Worm (Caenorhabditis elegans) whole organism, L4 larva: Measurements from ENCODE around the gene str-248.
"Not testable (repeated sequence)": the region's sequence is repeated elsewhere in the genome, so short reads cannot be mapped to it uniquely, and the experiment has no call there.

Experiments used
- F37D6.2 ChIP-seq: sonication (generic microtip); optimal IDR thresholded peaks from 2 replicates; lab custom pipeline; 2016; ENCODE audit warnings: mild to moderate bottlenecking, missing genetic modification characterization, missing compliant biosample characterization
- R02D3.7 ChIP-seq: fragments of 150-350 bp; sonication (generic microtip); optimal IDR thresholded peaks from 3 replicates; lab custom pipeline; 2014; ENCODE audit warnings: missing biosample characterization, missing genetic modification characterization
- Y105C5A.15 ChIP-seq: fragments of 200-800 bp; sonication (Bioruptor generic); IDR thresholded peaks from 2 replicates; pipeline ENCODE4 v1.3.6; 2022; ENCODE audit warnings: missing genetic modification characterization, missing compliant biosample characterization
- ZK546.5 ChIP-seq, 2 experiments: sonication (generic microtip); optimal IDR thresholded peaks; 2 replicates each; lab custom pipeline; 2017; ENCODE audit warnings: missing biosample characterization in 2 of 2, missing genetic modification characterization in 2 of 2
- aha-1 ChIP-seq: fragments of 150-350 bp; peaks from one replicate; lab custom pipeline; 2014; ENCODE audit warnings: missing biosample characterization, missing genetic modification characterization
- ama-1 ChIP-seq: fragments of 150-350 bp; optimal IDR thresholded peaks from 2 replicates; lab custom pipeline; 2014; ENCODE audit warnings: inconsistent platforms, mixed read lengths
- arid-1 ChIP-seq: fragments of 200-800 bp; sonication (Bioruptor generic); conservative IDR thresholded peaks from 2 replicates; pipeline ENCODE4 v1.3.6; 2022; ENCODE audit warnings: missing genetic modification reagents, missing genetic modification characterization, missing compliant biosample characterization
- ceh-20 ChIP-seq: fragments of 200-800 bp; sonication (Bioruptor generic); IDR thresholded peaks from 2 replicates; pipeline ENCODE4 v1.3.6; 2022; ENCODE audit warnings: missing genetic modification reagents, missing genetic modification characterization, missing compliant biosample characterization
- cey-2 ChIP-seq: sonication (generic microtip); optimal IDR thresholded peaks from 3 replicates; lab custom pipeline; 2017; ENCODE audit warnings: missing genetic modification characterization, mild to moderate bottlenecking, missing compliant biosample characterization, antibody characterized with exemption, borderline replicate concordance; ENCODE audit not compliant: insufficient read depth
- ctbp-1 ChIP-seq: fragments of 200-800 bp; sonication (Bioruptor generic); IDR thresholded peaks from 2 replicates; pipeline ENCODE4 v1.3.6; 2022; ENCODE audit warnings: missing genetic modification reagents, missing genetic modification characterization, missing compliant biosample characterization
- dmd-8 ChIP-seq: fragments of 200-800 bp; sonication (Bioruptor generic); IDR thresholded peaks from 2 replicates; pipeline ENCODE4 v1.3.6; 2022; ENCODE audit warnings: missing genetic modification characterization, missing compliant biosample characterization
- dpl-1 ChIP-seq: fragments of 150-350 bp; optimal IDR thresholded peaks from 2 replicates; lab custom pipeline; 2014; ENCODE audit warnings: missing biosample characterization, missing genetic modification reagents, missing genetic modification characterization
- jun-1 ChIP-seq: fragments of 150-350 bp; optimal IDR thresholded peaks from 2 replicates; lab custom pipeline; 2014; ENCODE audit warnings: missing biosample characterization, missing genetic modification reagents, missing genetic modification characterization
- lim-7 ChIP-seq: fragments of 200-800 bp; sonication (Bioruptor generic); IDR thresholded peaks from 2 replicates; pipeline ENCODE4 v1.3.6; 2022; ENCODE audit warnings: missing genetic modification characterization, missing compliant biosample characterization
- lin-15B ChIP-seq: fragments of 150-350 bp; sonication (generic microtip); optimal IDR thresholded peaks from 3 replicates; lab custom pipeline; 2014; ENCODE audit warnings: missing biosample characterization, missing genetic modification characterization
- lin-38 ChIP-seq: fragments of 200-800 bp; sonication (Bioruptor generic); IDR thresholded peaks from 2 replicates; pipeline ENCODE4 v1.3.6; 2022; ENCODE audit warnings: missing genetic modification reagents, missing genetic modification characterization, missing compliant biosample characterization
- lir-3 ChIP-seq: sonication (generic microtip); optimal IDR thresholded peaks from 2 replicates; lab custom pipeline; 2016; ENCODE audit warnings: mild to moderate bottlenecking, missing genetic modification characterization, missing compliant biosample characterization
- madf-5 ChIP-seq, 2 experiments: fragments of 200-800 bp; sonication (Bioruptor generic); IDR thresholded peaks; 2 replicates each; pipeline ENCODE4 v1.3.6; 2022; ENCODE audit warnings: missing compliant biosample characterization in 2 of 2, missing genetic modification characterization in 2 of 2
- mes-2 ChIP-seq: sonication (generic microtip); optimal IDR thresholded peaks from 2 replicates; lab custom pipeline; 2016; ENCODE audit warnings: missing genotype, mild to moderate bottlenecking, missing genetic modification characterization, missing compliant biosample characterization; ENCODE audit not compliant: poor library complexity, severe bottlenecking
- mxl-2 ChIP-seq: fragments of 200-800 bp; sonication (Bioruptor generic); conservative IDR thresholded peaks from 2 replicates; pipeline ENCODE4 v1.3.6; 2022; ENCODE audit warnings: missing genetic modification reagents, missing genetic modification characterization, missing compliant biosample characterization
- nhr-10 ChIP-seq: fragments of 150-350 bp; optimal IDR thresholded peaks from 2 replicates; lab custom pipeline; 2014; ENCODE audit warnings: missing biosample characterization, missing genetic modification characterization
- nhr-102 ChIP-seq: sonication (generic microtip); optimal IDR thresholded peaks from 2 replicates; lab custom pipeline; 2016; ENCODE audit warnings: mild to moderate bottlenecking, missing genetic modification characterization, moderate library complexity, missing compliant biosample characterization
- pha-4 ChIP-seq, 2 experiments: fragments of 150-350 bp in 1 of 2; fragments of 200-800 bp in 1 of 2; sonication (Bioruptor generic) in 1 of 2; IDR thresholded peaks in 1 of 2; optimal IDR thresholded peaks in 1 of 2; 2 replicates each; pipeline versions ENCODE4 v1.3.6 to Lab custom; 2014 to 2022; ENCODE audit warnings: missing genetic modification characterization in 2 of 2, missing genetic modification reagents in 2 of 2, missing biosample characterization in 1 of 2, missing compliant biosample characterization in 1 of 2
- sdz-12 ChIP-seq: fragments of 200-800 bp; sonication (Bioruptor generic); optimal IDR thresholded peaks from 2 replicates; lab custom pipeline; 2018; ENCODE audit warnings: mild to moderate bottlenecking, missing genetic modification characterization, missing compliant biosample characterization
- tag-97 ChIP-seq: fragments of 200-800 bp; sonication (Bioruptor generic); IDR thresholded peaks from 2 replicates; pipeline ENCODE4 v1.3.6; 2022; ENCODE audit warnings: missing genetic modification characterization, missing compliant biosample characterization
- vab-7 ChIP-seq: fragments of 200-800 bp; sonication (Bioruptor generic); IDR thresholded peaks from 2 replicates; pipeline ENCODE4 v1.3.6; 2022; ENCODE audit warnings: missing genetic modification reagents, missing genetic modification characterization, missing compliant biosample characterization
- zag-1 ChIP-seq: fragments of 150-350 bp; optimal IDR thresholded peaks from 2 replicates; lab custom pipeline; 2014; ENCODE audit warnings: missing biosample characterization, missing genetic modification characterization
- zfp-2 ChIP-seq: sonication (generic microtip); optimal IDR thresholded peaks from 2 replicates; lab custom pipeline; 2016; ENCODE audit warnings: mild to moderate bottlenecking, missing genetic modification characterization, missing compliant biosample characterization
- zfp-3 ChIP-seq: fragments of 200-800 bp; sonication (Bioruptor generic); conservative IDR thresholded peaks from 2 replicates; pipeline ENCODE4 v1.3.6; 2022; ENCODE audit warnings: missing genetic modification reagents, missing genetic modification characterization, missing compliant biosample characterization
- ztf-7 ChIP-seq: fragments of 150-350 bp; optimal IDR thresholded peaks from 2 replicates; lab custom pipeline; 2014; ENCODE audit warnings: missing biosample characterization, missing genetic modification characterization

Gene str-248

DNA sequence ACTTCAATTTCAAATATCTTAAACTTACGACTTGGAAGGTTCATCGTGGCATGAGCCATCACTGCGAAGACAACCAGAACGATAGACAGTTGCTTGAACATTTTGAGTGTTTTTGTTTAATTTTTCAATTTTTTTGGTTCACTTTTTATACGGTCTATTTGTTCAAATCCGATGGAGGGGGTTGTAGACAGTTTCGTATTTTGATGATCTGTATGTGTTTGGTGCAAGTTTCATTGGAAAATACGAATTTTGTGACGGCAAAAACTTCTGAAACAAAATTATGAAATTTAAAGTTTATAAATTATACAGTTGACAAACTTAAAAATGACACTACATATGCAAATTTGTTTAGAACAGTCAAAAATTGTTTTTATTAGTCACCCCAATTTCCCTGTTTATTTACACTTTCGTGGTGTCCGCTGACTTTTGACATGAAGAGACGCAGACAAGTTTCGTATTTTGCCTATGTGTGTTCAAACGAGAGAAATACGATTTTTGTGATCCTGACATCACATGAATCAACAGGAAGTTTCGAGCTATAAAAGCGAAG is 18.2 kb upstream of the str-248 start, which contains the start of the genes C55A1.7 and C55A1.6:
C55A1.7 (minus strand) TSS at position 101 of the 550 bp plus-strand sequence.
C55A1.6 (plus strand) TSS at position 500 of the 550 bp plus-strand sequence.
- not testable (repeated sequence) for TF ChIP-seq lin-38; ceh-20 (GFP tag; lab: Robert Waterston, UW); mes-2 (tag; lab: Kevin White, UChicago)

DNA sequence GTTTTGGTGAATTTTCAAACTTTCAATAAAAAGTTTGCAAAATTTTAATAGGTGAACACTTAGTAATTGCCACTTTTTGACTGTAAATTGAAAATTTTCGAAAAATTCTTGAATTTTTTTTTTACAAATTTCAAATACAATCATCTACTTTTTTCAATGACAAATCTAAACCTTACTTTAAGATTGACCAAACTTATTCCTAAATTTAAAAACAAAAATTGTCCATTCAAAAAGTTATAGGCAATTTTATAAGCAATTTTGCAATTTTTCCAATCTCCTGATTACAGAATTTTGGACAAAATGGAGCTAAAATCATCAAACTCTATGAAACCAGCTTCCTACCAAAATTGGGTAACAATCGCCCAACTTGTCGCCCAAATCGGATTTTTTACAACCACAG is 15.1 kb upstream of the str-248 start, which contains the start of gene str-23:
str-23 (plus strand) TSS at position 301 of the 400 bp plus-strand sequence.
- no peak for TF ChIP-seq arid-1 (GFP tag; lab: Robert Waterston, UW)
- no peak for TF ChIP-seq R02D3.7

DNA sequence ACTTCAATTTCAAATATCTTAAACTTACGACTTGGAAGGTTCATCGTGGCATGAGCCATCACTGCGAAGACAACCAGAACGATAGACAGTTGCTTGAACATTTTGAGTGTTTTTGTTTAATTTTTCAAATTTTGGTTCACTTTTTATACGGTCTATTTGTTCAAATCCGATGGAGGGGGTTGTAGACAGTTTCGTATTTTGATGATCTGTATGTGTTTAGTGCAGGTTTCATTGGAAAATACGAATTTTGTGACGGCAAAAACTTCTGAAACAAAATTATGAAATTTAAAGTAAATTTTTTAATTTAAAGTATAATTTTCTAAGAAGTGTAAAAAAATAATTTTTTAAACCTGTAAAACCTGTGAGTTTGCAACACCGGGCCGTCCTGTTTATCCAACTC is 13.7 kb upstream of the str-248 start, which contains the start of gene C55A1.4:
C55A1.4 (minus strand) TSS at position 101 of the 400 bp plus-strand sequence.
- not testable (repeated sequence) for TF ChIP-seq madf-5 (GFP tag; IDR thresholded peaks at IDR 0.05; lab: Robert Waterston, UW); dmd-8 (GFP tag; lab: Robert Waterston, UW); cey-2 (tag; lab: Kevin White, UChicago)

DNA sequence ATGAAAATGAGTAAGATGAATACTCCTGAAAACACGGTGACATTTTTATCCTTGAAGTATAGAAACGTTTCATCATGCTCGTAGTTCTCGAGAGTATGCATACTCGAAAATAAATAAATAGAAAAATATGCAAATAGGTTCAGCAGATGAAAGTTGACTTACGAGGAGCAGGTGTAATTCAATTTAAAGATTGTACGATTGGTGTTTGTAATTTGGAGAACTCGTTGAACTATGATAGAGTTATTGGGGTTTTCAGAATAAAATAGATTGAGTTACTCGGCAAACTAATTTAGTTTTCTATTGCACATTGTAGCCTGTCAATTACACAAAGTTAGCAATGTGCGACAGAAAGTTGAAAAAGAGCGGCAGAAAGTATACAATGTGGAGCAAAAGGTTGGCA is 9.4 kb upstream of the str-248 start, which contains the start of gene srz-44:
srz-44 (minus strand) TSS at position 101 of the 400 bp plus-strand sequence.
- TF ChIP-seq nhr-102 (tag; lab: Kevin White, UChicago), result no peak
- TF ChIP-seq lin-38, result no peak
- no peak for TF ChIP-seq zfp-3 (GFP tag; lab: Robert Waterston, UW)
- TF ChIP-seq vab-7 (GFP tag; lab: Robert Waterston, UW), result no peak
- TF ChIP-seq lin-15B (tag; lab: Kevin White, UChicago), result no peak
- TF ChIP-seq mxl-2 (GFP tag; lab: Robert Waterston, UW), result no peak
- no peak for TF ChIP-seq lir-3 (tag; lab: Kevin White, UChicago)
- no peak for TF ChIP-seq ama-1
- no peak for TF ChIP-seq ceh-20 (GFP tag; lab: Robert Waterston, UW)
- TF ChIP-seq sdz-12, result no peak
- no peak for TF ChIP-seq zag-1 (tag; lab: Kevin White, UChicago)
- no peak for TF ChIP-seq ctbp-1 (GFP tag; lab: Robert Waterston, UW)
- TF ChIP-seq pha-4 (GFP tag; IDR thresholded peaks at IDR 0.05; lab: Robert Waterston, UW), result no peak
- TF ChIP-seq pha-4 (tag; optimal IDR thresholded peaks at IDR 0.05; lab: Kevin White, UChicago), result no peak

- TF ChIP-seq nhr-10 (tag; lab: Kevin White, UChicago) (no peak), jun-1 (tag; lab: Kevin White, UChicago) (no peak)
These were observed 3.9 kb downstream of the str-248 start, which contains the start of gene C55A1.11 for ce11 chrV:15625561-15625960. Gene C55A1.11, plus strand, starts transcription at chrV:15625861.

DNA sequence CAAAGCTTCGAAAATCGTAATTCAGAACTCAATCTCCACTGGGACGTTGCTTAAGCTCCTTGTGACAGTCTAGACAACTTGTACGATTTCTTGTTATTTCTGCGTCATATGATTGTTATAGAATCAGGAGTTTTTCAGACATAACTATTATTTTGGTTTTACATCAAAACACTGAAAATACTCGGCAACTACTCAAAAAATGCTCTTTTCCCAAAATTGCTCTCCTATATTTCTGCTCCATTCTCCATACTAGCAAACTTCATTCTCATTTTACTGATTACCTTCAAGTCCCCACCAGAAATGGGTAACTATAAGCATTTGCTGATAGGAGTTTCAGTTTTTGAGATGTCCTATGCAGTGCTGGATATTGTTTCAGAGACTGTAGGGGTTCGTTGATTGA is 7.9 kb downstream of the str-248 start, which contains the start of gene C55A1.1:
C55A1.1 (plus strand) TSS at position 301 of the 400 bp plus-strand sequence.
- no peak for TF ChIP-seq Y105C5A.15

ce11 chrV:15614534-15614933 is 14.9 kb downstream of the str-248 start:
- no peak for TF ChIP-seq zfp-3 (GFP tag; lab: Robert Waterston, UW)
- peak; percentile 95 for TF ChIP-seq aha-1 (tag; lab: Kevin White, UChicago)

DNA sequence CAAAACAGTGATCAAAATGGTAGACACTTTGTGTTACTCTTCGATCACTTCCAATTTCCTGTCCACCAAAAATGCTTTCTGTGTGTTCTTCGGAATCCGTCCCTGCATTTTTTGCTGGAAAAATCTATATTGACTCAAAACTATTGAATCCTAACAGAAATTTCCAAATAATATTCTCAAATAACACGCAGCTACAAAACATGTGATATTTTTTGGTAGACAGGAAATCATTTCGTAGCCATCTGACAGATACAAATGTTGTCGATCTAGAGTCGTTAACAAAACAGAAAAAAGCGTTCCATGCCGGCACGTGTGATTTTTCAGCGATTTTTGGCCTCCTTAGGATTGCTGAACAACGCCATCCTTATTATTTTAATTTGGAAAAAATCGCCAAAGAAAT is 16.6 kb downstream of the str-248 start, which contains the start of gene str-263:
str-263 (plus strand) TSS at position 301 of the 400 bp plus-strand sequence.
- TF ChIP-seq zfp-2 (tag; lab: Kevin White, UChicago), result no peak
- no peak for TF ChIP-seq mxl-2 (GFP tag; lab: Robert Waterston, UW)
- no peak for TF ChIP-seq tag-97 (GFP tag; lab: Robert Waterston, UW)
- no peak for TF ChIP-seq nhr-102 (tag; lab: Kevin White, UChicago)
- TF ChIP-seq lim-7, result no peak
- TF ChIP-seq lir-3 (tag; lab: Kevin White, UChicago), result no peak
- TF ChIP-seq dpl-1 (GFP tag; lab: Kevin White, UChicago), result no peak
- TF ChIP-seq ztf-7 (tag; lab: Kevin White, UChicago), result no peak
- no peak for TF ChIP-seq F37D6.2 (tag; lab: Kevin White, UChicago)
- no peak for TF ChIP-seq ZK546.5 (tag; optimal IDR thresholded peaks at IDR 0.05; lab: Kevin White, UChicago)
